Worm (Caenorhabditis elegans): ENCODE measurements around the gene W02F12.2.

DNA sequence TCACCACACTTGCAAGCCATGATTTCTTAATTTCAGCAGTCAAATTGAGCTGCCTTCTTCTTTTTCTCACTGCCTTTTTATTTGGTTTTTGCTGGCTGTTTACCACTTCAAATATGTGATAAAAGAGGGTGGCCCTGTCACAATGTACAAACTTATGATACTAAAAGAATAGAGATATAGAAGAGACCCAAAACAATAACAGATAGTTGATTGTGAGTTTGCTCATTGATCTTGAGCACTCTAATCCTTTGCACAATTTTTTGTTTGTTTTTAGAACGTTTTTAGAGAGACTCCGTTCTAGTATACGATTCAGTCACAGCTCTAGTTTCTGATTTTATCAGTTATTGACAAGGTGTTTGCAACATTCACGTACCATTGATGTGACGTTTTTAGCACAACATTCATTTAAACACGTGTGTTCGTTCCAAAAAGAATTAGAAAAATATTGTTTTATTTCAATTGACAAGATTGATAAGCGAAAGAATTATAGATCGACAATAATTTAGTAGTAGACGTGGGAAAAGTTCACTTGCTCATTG lies 5.6 kb downstream of the W02F12.2 start, which contains the start of gene mtl-1:
- TF ChIP-seq lin-39 (tag; optimal IDR thresholded peaks at IDR 0.05) (no peak), unc-62 (GFP tag; optimal IDR thresholded peaks at IDR 0.05) (no peak), nhr-10 (tag; optimal IDR thresholded peaks at IDR 0.05) (no peak), elt-1 (tag; optimal IDR thresholded peaks at IDR 0.05) (no peak), lsy-2 (tag; optimal IDR thresholded peaks at IDR 0.05) (no peak), egl-27 (tag; optimal IDR thresholded peaks at IDR 0.05) (no peak), unc-39 (tag; optimal IDR thresholded peaks at IDR 0.05) (no peak), dmd-4 (tag; optimal IDR thresholded peaks at IDR 0.05) (no peak), nhr-129 (tag; optimal IDR thresholded peaks at IDR 0.05) (no peak)
